Worm (Caenorhabditis elegans): ENCODE results near the gene C15C7.4.

DNA sequence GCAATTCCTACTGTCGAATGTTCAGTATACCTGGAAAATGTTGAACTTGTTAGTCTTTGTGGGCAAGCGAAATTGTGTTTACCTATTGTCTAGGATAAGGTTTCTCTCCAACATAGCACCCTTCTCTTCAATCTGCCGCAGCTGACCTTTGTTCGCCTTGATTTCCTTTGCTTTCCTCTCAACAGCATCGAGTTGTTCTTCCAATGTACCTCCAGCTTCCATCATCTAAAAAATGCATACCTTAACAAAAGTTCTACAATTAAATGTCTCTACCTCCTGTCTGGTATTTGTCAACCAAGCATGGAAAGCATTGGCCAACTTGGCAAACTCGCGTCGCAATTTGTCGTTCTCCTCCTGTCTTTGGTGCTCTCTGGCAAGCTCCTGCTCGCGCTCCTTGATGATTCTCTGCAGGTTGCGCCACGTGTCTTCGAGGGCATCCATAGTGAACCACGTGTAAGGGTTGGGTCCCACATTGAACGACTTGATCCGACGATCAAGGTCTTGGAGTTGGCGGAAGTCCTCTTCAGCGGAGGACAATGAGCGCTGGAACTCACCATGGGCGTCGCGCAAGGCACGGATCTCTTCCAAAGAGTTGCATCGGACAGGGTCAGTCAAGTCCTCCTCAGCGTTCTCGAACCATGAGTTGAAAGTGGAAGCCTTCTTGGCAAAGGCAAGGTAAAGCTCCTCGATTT lies 26.6 kb upstream of the C15C7.4 start:
- no peak for TF ChIP-seq snpc-4 (GFP tag; optimal IDR thresholded peaks at IDR 0.05)
- no peak for TF ChIP-seq snpc-4 (tag; optimal IDR thresholded peaks at IDR 0.05)
- no peak for TF ChIP-seq T26A5.8 (tag; optimal IDR thresholded peaks at IDR 0.05)
- no peak for TF ChIP-seq madf-10 (tag; optimal IDR thresholded peaks at IDR 0.05)
- TF ChIP-seq unc-130 (GFP tag; optimal IDR thresholded peaks at IDR 0.05), result no peak
- TF ChIP-seq C06A6.2 (GFP tag; conservative IDR thresholded peaks at IDR 0.05), result no peak
- no peak for TF ChIP-seq unc-62 (GFP tag; optimal IDR thresholded peaks at IDR 0.05)
- no peak for TF ChIP-seq nfya-1 (tag; optimal IDR thresholded peaks at IDR 0.05; ENCODE audit: borderline replicate concordance, insufficient read depth)
- TF ChIP-seq him-1 (tag; optimal IDR thresholded peaks at IDR 0.05), result no peak
- TF ChIP-seq Y67H2A.10 (GFP tag; conservative IDR thresholded peaks at IDR 0.05), result no peak
- TF ChIP-seq snpc-1.1 (tag; optimal IDR thresholded peaks at IDR 0.05; ENCODE audit: insufficient read depth), result no peak
- TF ChIP-seq sdz-38 (tag; optimal IDR thresholded peaks at IDR 0.05), result no peak
- TF ChIP-seq Y95B8A.8 (GFP tag; IDR thresholded peaks at IDR 0.05), result no peak
- TF ChIP-seq ztf-25 (GFP tag; IDR thresholded peaks at IDR 0.05), result no peak
- TF ChIP-seq Y53F4B.3 (GFP tag; IDR thresholded peaks at IDR 0.05), result no peak
